Worm (Caenorhabditis elegans) whole organism, early embryonic: ENCODE measurements around the gene igcm-2.

Source experiments
- B0310.2 ChIP-seq: sonication (generic microtip); optimal IDR thresholded peaks from 2 replicates; lab custom pipeline; 2016; ENCODE audit warnings: mild to moderate bottlenecking, missing genetic modification characterization, missing compliant biosample characterization
- aly-1 ChIP-seq: sonication (generic microtip); optimal IDR thresholded peaks from 2 replicates; lab custom pipeline; 2016; ENCODE audit warnings: missing genetic modification characterization, missing compliant biosample characterization
- ama-1 ChIP-seq: fragments of 150-350 bp; optimal IDR thresholded peaks from 2 replicates; lab custom pipeline; 2014
- ceh-13 ChIP-seq: fragments of 200-800 bp; sonication (Bioruptor generic); optimal IDR thresholded peaks from 2 replicates; lab custom pipeline; 2018; ENCODE audit warnings: mild to moderate bottlenecking, missing genetic modification characterization, missing compliant biosample characterization
- hnd-1 ChIP-seq: sonication (generic microtip); optimal IDR thresholded peaks from 2 replicates; lab custom pipeline; 2016; ENCODE audit warnings: missing genetic modification characterization, missing compliant biosample characterization
- scrt-1 ChIP-seq: fragments of 200-800 bp; sonication (Bioruptor generic); IDR thresholded peaks from 2 replicates; pipeline ENCODE4 v1.3.6; 2022; ENCODE audit warnings: missing genetic modification characterization, missing compliant biosample characterization
- tbx-11 ChIP-seq: fragments of 200-800 bp; sonication (Bioruptor generic); IDR thresholded peaks from 2 replicates; pipeline ENCODE4 v1.3.6; 2022; ENCODE audit warnings: missing genetic modification characterization, missing compliant biosample characterization

DNA sequence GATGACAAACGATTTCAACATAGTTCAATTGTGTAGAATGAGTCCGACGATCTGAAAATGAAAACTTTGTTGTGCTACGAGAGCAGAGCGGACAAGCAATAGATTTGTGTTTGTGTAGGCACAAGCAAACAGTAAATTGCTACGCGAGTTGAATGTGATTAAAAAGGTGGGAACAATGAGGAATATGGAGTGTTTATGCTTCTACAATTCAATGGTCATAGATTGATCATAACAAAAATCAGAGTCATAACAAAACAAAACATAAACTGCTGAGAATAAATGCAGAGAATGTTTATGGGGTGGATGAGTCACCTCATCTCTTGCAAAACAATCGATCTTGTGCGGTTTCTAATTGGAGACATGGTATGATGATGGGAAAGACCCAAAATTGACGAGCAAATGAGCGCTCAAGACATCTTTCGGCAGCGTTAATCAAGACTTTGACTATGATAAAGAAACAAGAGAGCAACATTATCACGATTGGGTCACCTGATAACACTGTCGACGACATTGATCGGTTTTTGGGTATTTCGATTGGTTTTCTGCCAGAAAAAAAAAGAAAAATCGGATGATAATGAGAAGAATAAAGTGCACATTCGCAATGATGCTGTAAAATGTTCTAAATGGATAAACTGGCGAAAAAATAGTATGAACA, 13.6 kb downstream of the igcm-2 start, which contains the start of gene lmp-1:
- TF ChIP-seq tbx-11 (GFP tag; lab: Robert Waterston, UW) = no peak
- no peak for TF ChIP-seq ama-1 (lab: Kevin White, UChicago)
- TF ChIP-seq B0310.2 = no peak
- TF ChIP-seq hnd-1 (tag; lab: Kevin White, UChicago) = no peak
- no peak for TF ChIP-seq aly-1
- no peak for TF ChIP-seq scrt-1 (GFP tag; lab: Robert Waterston, UW)
- no peak for TF ChIP-seq ceh-13
